Worm (Caenorhabditis elegans): ENCODE results near the gene C45B11.8.

Gene C45B11.8

ce11 chrV:11073354-11073753 lies 32.8 kb downstream of the C45B11.8 start (continued):
- TF ChIP-seq isw-1 (GFP tag; IDR thresholded peaks at IDR 0.05) (no peak), F16B12.6 (tag; optimal IDR thresholded peaks at IDR 0.05) (no peak), lin-35 (GFP tag; optimal IDR thresholded peaks at IDR 0.05) (no peak), grh-1 (GFP tag; IDR thresholded peaks at IDR 0.05) (no peak), blmp-1 (tag; optimal IDR thresholded peaks at IDR 0.05) (no peak), jun-1 (tag; optimal IDR thresholded peaks at IDR 0.05) (no peak), C16A3.4 (tag; optimal IDR thresholded peaks at IDR 0.05) (no peak), egl-13 (tag; optimal IDR thresholded peaks at IDR 0.05) (no peak), zag-1 (tag; optimal IDR thresholded peaks at IDR 0.05) (no peak), snpc-4 (tag; optimal IDR thresholded peaks at IDR 0.05) (no peak), pag-3 (tag; optimal IDR thresholded peaks at IDR 0.05; ENCODE audit: borderline replicate concordance, insufficient read depth) (peak; percentile 82), snu-23 (GFP tag; optimal IDR thresholded peaks at IDR 0.05) (peak; percentile 9), fkh-4 (tag; optimal IDR thresholded peaks at IDR 0.05; ENCODE audit: borderline replicate concordance) (no peak), ets-5 (GFP tag; IDR thresholded peaks at IDR 0.05) (no peak), nhr-20 (tag; optimal IDR thresholded peaks at IDR 0.05) (no peak), tlp-1 (tag; optimal IDR thresholded peaks at IDR 0.05) (no peak), lin-14 (GFP tag; optimal IDR thresholded peaks at IDR 0.05) (peak; percentile 72), ces-1 (GFP tag; optimal IDR thresholded peaks at IDR 0.05) (no peak), lin-15B (tag; optimal IDR thresholded peaks at IDR 0.05) (no peak), lin-13 (GFP tag; optimal IDR thresholded peaks at IDR 0.05) (no peak), mdl-1 (tag; optimal IDR thresholded peaks at IDR 0.05) (no peak), pqm-1 (tag; optimal IDR thresholded peaks at IDR 0.05) (no peak), egl-27 (tag; optimal IDR thresholded peaks at IDR 0.05) (no peak), hlh-17 (GFP tag; optimal IDR thresholded peaks at IDR 0.05; ENCODE audit: borderline replicate concordance) (no peak), nhr-84 (tag; optimal IDR thresholded peaks at IDR 0.05) (no peak), tbx-2 (tag; optimal IDR thresholded peaks at IDR 0.05) (peak; percentile 14), vab-15 (tag; optimal IDR thresholded peaks at IDR 0.05) (no peak), ztf-11 (tag; optimal IDR thresholded peaks at IDR 0.05) (no peak), hlh-4 (tag; optimal IDR thresholded peaks at IDR 0.05) (no peak), swsn-7 (tag; optimal IDR thresholded peaks at IDR 0.05) (no peak), nhr-19 (GFP tag; conservative IDR thresholded peaks at IDR 0.05) (peak; percentile 49), pax-3 (tag; optimal IDR thresholded peaks at IDR 0.05) (no peak), unc-130 (tag; optimal IDR thresholded peaks at IDR 0.05) (no peak), ceh-63 (GFP tag; optimal IDR thresholded peaks at IDR 0.05) (no peak), mab-9 (GFP tag; IDR thresholded peaks at IDR 0.05) (no peak), skn-1 (tag; optimal IDR thresholded peaks at IDR 0.05) (no peak)

- TF ChIP-seq C34B4.2 (tag; optimal IDR thresholded peaks at IDR 0.05) (no peak), tbx-2 (tag; optimal IDR thresholded peaks at IDR 0.05) (no peak), sox-4 (tag; optimal IDR thresholded peaks at IDR 0.05) (no peak), swsn-7 (tag; optimal IDR thresholded peaks at IDR 0.05) (peak; percentile 13), rnt-1 (tag; optimal IDR thresholded peaks at IDR 0.05) (peak; percentile 74), nhr-85 (tag) (peak; percentile 36), unc-130 (tag; optimal IDR thresholded peaks at IDR 0.05) (no peak), jun-1 (tag; optimal IDR thresholded peaks at IDR 0.05) (no peak), mef-2 (tag; optimal IDR thresholded peaks at IDR 0.05) (no peak), lin-14 (GFP tag; optimal IDR thresholded peaks at IDR 0.05) (peak; percentile 87), nhr-76 (tag; optimal IDR thresholded peaks at IDR 0.05) (no peak), nhr-20 (tag; optimal IDR thresholded peaks at IDR 0.05) (peak; percentile 35), snu-23 (GFP tag; optimal IDR thresholded peaks at IDR 0.05) (peak; percentile 36), nhr-71 (tag; optimal IDR thresholded peaks at IDR 0.05) (peak; percentile 76), lin-35 (GFP tag; optimal IDR thresholded peaks at IDR 0.05) (peak in 1 of 2 experiments; percentile 1), nhr-28 (tag; optimal IDR thresholded peaks at IDR 0.05) (no peak), ceh-82 (tag; optimal IDR thresholded peaks at IDR 0.05) (peak in 1 of 3 experiments; percentile 1), F16B12.6 (tag; optimal IDR thresholded peaks at IDR 0.05) (no peak), dsc-1 (tag; optimal IDR thresholded peaks at IDR 0.05) (peak; percentile 55), tlp-1 (tag; optimal IDR thresholded peaks at IDR 0.05) (no peak), dpl-1 (GFP tag; optimal IDR thresholded peaks at IDR 0.05) (no peak), ets-5 (GFP tag; IDR thresholded peaks at IDR 0.05) (no peak), nhr-19 (GFP tag; conservative IDR thresholded peaks at IDR 0.05) (peak; percentile 45), lsy-2 (tag; optimal IDR thresholded peaks at IDR 0.05) (peak in 1 of 2 experiments; percentile 12), mep-1 (tag; optimal IDR thresholded peaks at IDR 0.05) (peak; percentile 21), lin-15B (tag; optimal IDR thresholded peaks at IDR 0.05) (no peak), mdl-1 (tag; optimal IDR thresholded peaks at IDR 0.05) (peak in 1 of 2 experiments; percentile 28), ces-1 (GFP tag; optimal IDR thresholded peaks at IDR 0.05) (no peak), unc-30 (tag; optimal IDR thresholded peaks at IDR 0.05) (no peak)
Measured at ce11 chrV:11074448-11074847, 33.9 kb downstream of the C45B11.8 start, which contains the start of gene act-3. Gene act-3, minus strand, starts transcription at chrV:11074498.

All from whole organism, L1 larva.